Fruit fly (Drosophila melanogaster): ENCODE results near the gene CG9593.

CG9593 gene

DNA sequence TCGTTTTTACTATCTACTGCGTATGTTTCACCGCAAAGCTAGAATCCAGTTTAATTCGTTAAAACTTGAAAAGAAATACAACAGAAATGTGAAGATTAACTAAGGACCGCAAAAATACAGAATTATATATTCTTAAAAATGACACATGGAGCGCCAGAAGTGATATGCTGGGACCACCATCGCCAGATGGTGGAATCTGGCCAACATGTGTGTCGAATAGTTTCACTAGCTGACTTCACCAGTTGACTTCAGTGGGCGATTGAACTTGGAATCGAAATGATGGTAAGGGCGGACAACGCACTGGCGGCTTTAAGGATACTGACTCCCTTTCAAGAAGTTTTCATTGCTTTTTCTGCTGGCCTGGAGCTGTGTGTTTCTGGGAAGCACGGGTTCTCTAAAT is at the start of gene CG9593:
CG9593 (plus strand) TSS at position 270 of the 400 bp plus-strand sequence.
- TF ChIP-seq insv (optimal IDR thresholded peaks at IDR 0.05) (no peak), Myc (optimal IDR thresholded peaks at IDR 0.05) (no peak), ttk (optimal IDR thresholded peaks at IDR 0.05) (no peak), Sin3A (optimal IDR thresholded peaks at IDR 0.05) (no peak), psq (optimal IDR thresholded peaks at IDR 0.05) (no peak), h (optimal IDR thresholded peaks at IDR 0.05) (no peak)

DNA sequence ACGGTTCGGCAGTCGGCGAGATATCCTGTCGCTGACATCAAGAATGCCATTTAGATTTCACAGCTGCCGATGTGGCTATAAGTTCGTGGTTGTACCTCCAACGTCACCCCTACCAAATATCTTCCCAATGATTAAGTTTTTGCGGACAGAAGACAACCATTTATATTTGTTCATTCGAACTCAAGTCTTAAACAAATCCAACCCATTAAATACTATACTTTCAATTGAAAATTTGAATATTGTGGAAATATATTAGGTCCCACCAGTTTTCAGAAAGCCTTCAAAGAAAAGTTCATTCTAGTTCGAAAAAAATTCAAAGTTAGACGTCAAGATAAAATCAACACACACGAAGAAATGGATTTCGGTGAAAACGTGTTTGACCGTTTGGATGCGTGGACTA is 39.3 kb upstream of the CG9593 start, which contains the start of gene CG12784:
CG12784 (plus strand) TSS at position 301 of the 400 bp plus-strand sequence.
- TF ChIP-seq Sin3A (optimal IDR thresholded peaks at IDR 0.05) (no peak), h (optimal IDR thresholded peaks at IDR 0.05) (no peak), insv (optimal IDR thresholded peaks at IDR 0.05) (no peak), Myc (optimal IDR thresholded peaks at IDR 0.05) (no peak), psq (optimal IDR thresholded peaks at IDR 0.05) (no peak), ttk (optimal IDR thresholded peaks at IDR 0.05) (no peak)

DNA sequence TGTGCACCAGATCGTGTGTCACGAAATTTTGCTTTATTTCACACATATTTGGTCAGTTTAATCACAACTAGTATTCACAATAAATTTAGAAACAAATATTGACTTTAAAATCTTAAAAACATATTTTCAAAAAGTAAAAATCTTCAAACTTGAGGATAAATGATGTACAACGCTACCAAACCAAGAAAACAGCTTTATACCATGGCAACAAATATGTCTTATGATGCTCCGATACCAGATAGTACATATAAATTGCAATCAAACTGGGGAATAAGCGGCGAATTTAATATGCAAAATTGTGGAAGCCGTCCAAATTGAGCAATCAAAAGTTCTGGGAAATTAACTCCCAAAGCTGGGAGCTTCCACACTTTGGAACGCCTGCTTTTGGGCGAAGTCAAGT is 34.7 kb upstream of the CG9593 start, which contains the start of gene CG5623:
CG5623 (minus strand) TSS at position 101 of the 400 bp plus-strand sequence.
- no peak for TF ChIP-seq psq (optimal IDR thresholded peaks at IDR 0.05)

DNA sequence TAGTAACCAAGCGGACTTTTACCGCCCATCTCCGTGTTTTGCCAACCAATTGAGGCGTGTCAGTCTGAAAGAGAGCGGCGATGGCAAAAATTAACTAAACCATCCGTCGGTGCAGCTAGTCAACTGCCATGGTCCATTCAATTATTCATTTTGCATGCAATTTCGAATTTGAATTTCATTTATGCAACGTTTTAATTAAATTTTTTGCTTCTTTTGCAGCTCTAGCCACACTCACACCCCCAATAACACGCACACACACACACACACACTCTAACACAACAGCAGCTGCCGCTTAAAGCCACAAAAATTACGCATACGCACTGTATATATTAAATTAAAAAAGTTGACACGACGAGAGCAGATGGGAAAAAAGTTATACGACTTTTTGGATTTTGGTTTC is 33.2 kb upstream of the CG9593 start:
- TF ChIP-seq ttk (optimal IDR thresholded peaks at IDR 0.05) (no peak), psq (optimal IDR thresholded peaks at IDR 0.05) (no peak), Sin3A (optimal IDR thresholded peaks at IDR 0.05) (no peak), Myc (optimal IDR thresholded peaks at IDR 0.05) (no peak), h (optimal IDR thresholded peaks at IDR 0.05) (no peak), insv (optimal IDR thresholded peaks at IDR 0.05) (no peak)

DNA sequence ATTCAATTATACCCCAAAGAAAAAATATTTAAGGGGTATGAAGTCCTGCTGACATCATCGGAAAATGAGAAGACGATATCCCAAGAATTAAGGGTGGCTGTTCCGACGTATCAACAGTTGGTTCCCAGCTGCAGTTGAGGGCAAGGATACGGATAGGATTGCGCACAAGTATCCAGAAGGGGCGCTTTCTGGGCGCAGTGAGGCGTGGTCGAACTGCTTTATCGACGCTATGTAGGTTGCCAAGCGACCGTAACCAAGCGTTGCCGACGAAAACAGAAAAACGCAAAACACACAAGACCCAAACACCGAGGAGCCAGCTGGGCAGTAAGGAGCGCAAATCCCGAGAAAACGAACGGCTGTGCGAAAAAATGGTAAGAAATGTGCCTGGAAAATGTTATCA is 27.9 kb upstream of the CG9593 start, which contains the start of gene Ttc26:
Ttc26 (plus strand) TSS at position 289 of the 400 bp plus-strand sequence.
- no peak for TF ChIP-seq ttk (optimal IDR thresholded peaks at IDR 0.05)
- TF ChIP-seq h (optimal IDR thresholded peaks at IDR 0.05): no peak
- no peak for TF ChIP-seq psq (optimal IDR thresholded peaks at IDR 0.05)
- no peak for TF ChIP-seq insv (optimal IDR thresholded peaks at IDR 0.05)
- TF ChIP-seq Sin3A (optimal IDR thresholded peaks at IDR 0.05): no peak
- no peak for TF ChIP-seq Myc (optimal IDR thresholded peaks at IDR 0.05)

DNA sequence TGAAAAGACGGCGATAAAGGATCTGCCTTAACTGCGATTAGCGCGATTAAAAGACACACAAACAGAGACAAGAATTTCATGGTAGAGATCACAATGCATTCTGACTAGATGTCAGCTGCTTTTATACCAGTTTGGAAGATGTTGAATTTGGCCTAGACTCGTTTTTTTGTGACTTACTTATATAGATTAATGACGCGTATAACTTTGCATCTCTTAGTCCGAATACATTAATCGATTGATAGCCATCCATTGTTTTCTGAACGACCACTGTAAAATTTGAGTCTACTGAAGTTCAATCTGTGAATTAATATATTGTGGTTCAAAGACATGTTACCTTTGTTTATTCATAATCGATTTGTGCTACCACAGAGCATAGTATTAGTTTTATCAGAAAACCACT is 26.8 kb upstream of the CG9593 start, which contains the start of gene CG45207:
CG45207 (minus strand) TSS at position 101 of the 400 bp plus-strand sequence.
- TF ChIP-seq Sin3A (optimal IDR thresholded peaks at IDR 0.05) (no peak), ttk (optimal IDR thresholded peaks at IDR 0.05) (no peak), psq (optimal IDR thresholded peaks at IDR 0.05) (no peak), insv (optimal IDR thresholded peaks at IDR 0.05) (no peak), Myc (optimal IDR thresholded peaks at IDR 0.05) (no peak), h (optimal IDR thresholded peaks at IDR 0.05) (no peak)

DNA sequence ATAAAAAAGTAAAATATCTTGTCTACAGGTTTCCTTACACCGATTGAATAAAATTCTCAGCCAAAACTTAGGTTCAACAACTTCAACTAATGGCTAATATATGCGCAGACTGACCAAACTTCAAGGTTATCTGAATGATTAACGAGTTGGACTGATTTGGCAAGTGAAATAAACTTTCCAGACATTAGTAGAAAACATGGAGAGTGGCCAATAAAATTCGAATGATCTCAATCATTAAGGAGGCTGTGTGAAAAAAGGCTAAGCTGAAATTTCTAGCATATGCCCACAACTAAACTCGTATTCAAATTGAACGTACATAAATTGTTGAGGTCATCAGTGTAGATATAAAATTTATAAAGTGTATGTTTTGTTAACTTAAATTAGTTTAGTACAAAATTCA is 22.6 kb upstream of the CG9593 start, which contains the start of gene CG5614:
CG5614 (plus strand) TSS at position 301 of the 400 bp plus-strand sequence.
- TF ChIP-seq psq (optimal IDR thresholded peaks at IDR 0.05): no peak
- no peak for TF ChIP-seq h (optimal IDR thresholded peaks at IDR 0.05)
- no peak for TF ChIP-seq insv (optimal IDR thresholded peaks at IDR 0.05)
- no peak for TF ChIP-seq Myc (optimal IDR thresholded peaks at IDR 0.05)
- TF ChIP-seq Sin3A (optimal IDR thresholded peaks at IDR 0.05): no peak
- no peak for TF ChIP-seq ttk (optimal IDR thresholded peaks at IDR 0.05)

DNA sequence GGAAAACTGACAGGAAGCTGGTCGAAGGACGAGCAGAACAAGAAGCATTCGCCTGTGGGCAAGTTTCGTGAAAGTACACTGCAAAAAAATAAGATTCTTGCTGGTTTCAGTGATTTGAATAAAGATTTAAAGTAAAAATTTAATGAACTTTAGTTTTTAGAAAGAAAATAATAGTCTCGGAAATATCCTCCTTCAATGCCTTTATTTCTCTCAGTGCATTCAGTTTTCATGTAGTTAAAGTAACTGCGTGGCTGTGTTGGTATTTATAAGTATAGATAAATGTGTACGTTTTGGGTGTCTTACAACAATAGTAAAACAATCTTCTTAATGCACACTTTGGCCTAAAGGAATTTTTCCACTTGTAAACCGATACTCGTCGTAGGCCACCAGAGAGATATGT is 17.8 kb upstream of the CG9593 start:
- TF ChIP-seq psq (optimal IDR thresholded peaks at IDR 0.05) (no peak), Sin3A (optimal IDR thresholded peaks at IDR 0.05) (no peak)

DNA sequence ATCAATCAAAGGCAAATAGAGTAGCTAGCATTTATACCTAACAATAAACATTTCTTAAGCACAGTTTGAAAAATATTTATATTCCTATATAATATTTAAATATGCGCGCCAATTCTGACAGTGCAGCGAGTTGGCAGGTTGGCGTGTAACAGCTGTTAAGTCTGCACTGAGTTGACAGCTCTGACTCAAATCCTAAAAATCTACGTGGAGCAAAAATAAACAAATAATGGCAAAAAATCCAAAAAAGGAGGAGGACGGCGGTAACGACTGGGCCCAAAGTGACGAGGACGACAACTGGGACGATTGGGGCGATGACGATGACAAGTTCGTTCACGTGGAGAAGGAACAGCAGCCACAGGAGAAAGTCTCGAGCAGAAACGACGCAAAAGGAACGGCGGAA is 15.5 kb upstream of the CG9593 start, which contains the start of gene CG9590:
CG9590 (plus strand) TSS at position 166 of the 400 bp plus-strand sequence.
- TF ChIP-seq ttk (optimal IDR thresholded peaks at IDR 0.05) (no peak), psq (optimal IDR thresholded peaks at IDR 0.05) (no peak), h (optimal IDR thresholded peaks at IDR 0.05) (no peak), Myc (optimal IDR thresholded peaks at IDR 0.05) (no peak), Sin3A (optimal IDR thresholded peaks at IDR 0.05) (no peak), insv (optimal IDR thresholded peaks at IDR 0.05) (no peak)

DNA sequence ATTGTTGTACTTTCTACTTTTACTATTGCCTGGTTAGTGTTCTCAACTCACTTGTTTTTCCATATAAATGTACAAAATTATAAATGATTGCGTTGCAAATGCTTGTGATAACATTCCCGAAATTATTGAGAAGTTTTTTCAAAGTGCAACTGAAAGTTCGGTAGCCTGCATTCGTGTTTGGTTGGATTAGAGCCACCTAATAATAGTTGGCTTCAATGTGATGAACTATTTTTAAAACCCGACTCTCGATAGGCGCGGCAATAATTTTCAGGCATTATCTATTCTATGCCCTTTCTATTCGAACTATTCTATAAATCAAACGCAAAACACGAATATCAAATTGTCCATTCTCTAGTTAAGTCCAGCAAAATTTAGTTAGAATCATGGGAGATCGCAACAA is 13.9 kb upstream of the CG9593 start, which contains the start of gene Uros2:
Uros2 (plus strand) TSS at position 301 of the 400 bp plus-strand sequence.
- no peak for TF ChIP-seq Sin3A (optimal IDR thresholded peaks at IDR 0.05)
- no peak for TF ChIP-seq psq (optimal IDR thresholded peaks at IDR 0.05)
- TF ChIP-seq h (optimal IDR thresholded peaks at IDR 0.05): no peak
- no peak for TF ChIP-seq ttk (optimal IDR thresholded peaks at IDR 0.05)
- TF ChIP-seq insv (optimal IDR thresholded peaks at IDR 0.05): no peak
- no peak for TF ChIP-seq Myc (optimal IDR thresholded peaks at IDR 0.05)

DNA sequence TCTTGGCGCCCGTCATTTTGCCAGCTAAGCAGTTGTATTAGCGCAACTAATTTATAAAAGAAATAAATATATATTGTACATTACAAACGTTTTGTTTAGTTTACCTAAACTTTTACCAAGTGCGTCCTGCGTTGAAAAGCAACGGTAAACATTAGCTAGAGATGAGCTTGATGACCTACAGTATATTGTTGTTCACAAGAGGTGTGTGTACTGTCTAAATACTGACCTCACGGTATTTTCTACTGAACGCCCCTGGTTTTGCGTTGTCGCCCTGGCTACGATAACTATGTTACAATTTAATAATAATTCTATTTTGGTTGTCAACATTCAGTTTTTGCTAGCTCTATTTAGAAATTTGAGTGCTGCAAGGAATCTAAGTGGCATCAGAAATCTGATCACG is 9.6 kb upstream of the CG9593 start, which contains the start of gene Acyp2:
Acyp2 (plus strand) TSS at position 262 of the 400 bp plus-strand sequence.
- no peak for TF ChIP-seq Myc (optimal IDR thresholded peaks at IDR 0.05)
- TF ChIP-seq ttk (optimal IDR thresholded peaks at IDR 0.05): no peak
- no peak for TF ChIP-seq psq (optimal IDR thresholded peaks at IDR 0.05)
- no peak for TF ChIP-seq Sin3A (optimal IDR thresholded peaks at IDR 0.05)
- TF ChIP-seq insv (optimal IDR thresholded peaks at IDR 0.05): no peak
- no peak for TF ChIP-seq h (optimal IDR thresholded peaks at IDR 0.05)

DNA sequence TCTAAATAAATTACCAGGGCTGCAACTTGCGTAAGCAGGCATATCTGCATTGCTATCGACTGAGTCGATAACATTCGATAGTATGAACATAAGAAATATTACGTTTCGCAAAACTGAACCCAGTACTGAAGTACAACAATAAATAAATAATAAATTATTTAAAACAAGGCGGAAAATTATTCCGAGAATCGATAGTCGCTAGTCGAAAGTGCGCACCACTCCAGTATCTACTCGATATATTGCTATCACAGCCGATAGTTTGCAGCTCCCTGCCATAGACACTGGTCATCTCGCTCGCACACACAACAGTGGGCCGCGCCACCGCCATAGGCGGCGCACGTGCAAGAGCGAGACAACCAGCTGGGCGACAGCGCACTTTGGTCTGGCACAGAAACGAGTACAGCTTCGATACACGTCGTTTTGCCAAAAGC is 8.7 kb upstream of the CG9593 start, which contains the start of gene nsl1:
nsl1 (plus strand) TSS at position 411 of the 431 bp plus-strand sequence.
- TF ChIP-seq h (optimal IDR thresholded peaks at IDR 0.05) (no peak), ttk (optimal IDR thresholded peaks at IDR 0.05) (no peak), Myc (optimal IDR thresholded peaks at IDR 0.05) (no peak), insv (optimal IDR thresholded peaks at IDR 0.05) (no peak), Sin3A (optimal IDR thresholded peaks at IDR 0.05) (no peak), psq (optimal IDR thresholded peaks at IDR 0.05) (no peak)

DNA sequence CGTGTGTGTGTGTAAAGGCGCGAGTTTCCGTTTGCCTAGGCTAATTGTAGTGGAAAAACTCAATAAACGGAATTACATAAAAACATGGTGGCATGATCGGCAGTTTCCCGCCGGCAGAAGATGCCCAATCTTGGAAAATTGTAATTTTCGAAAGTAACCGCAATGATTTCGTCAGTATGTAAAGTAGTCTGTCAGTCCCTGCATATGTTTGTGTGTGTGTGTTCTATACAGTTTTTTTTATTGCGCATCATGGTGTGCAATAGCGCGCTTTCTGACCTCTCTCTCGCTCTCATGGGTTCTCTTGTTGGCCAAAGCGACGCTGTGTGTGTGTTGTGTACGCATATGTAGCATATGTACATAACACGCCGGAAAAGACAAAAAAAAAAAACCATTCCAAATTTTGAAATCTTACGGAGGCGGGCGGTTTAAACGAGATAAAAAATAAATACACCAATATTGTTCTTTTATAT is 7.8 kb upstream of the CG9593 start:
- TF ChIP-seq psq (optimal IDR thresholded peaks at IDR 0.05): no peak
- TF ChIP-seq Myc (optimal IDR thresholded peaks at IDR 0.05): no peak
- TF ChIP-seq insv (optimal IDR thresholded peaks at IDR 0.05): no peak
- TF ChIP-seq Sin3A (optimal IDR thresholded peaks at IDR 0.05): no peak
- no peak for TF ChIP-seq ttk (optimal IDR thresholded peaks at IDR 0.05)
- no peak for TF ChIP-seq h (optimal IDR thresholded peaks at IDR 0.05)

All from Kc167 (cell line).